Fruit fly (Drosophila melanogaster) whole organism, wandering third instar larva: ENCODE measurements around the gene Atg17.
A peak's percentile ranks its signal among the peaks of the same experiment; 100 is the strongest.

Experiments
- CG32264 ChIP-seq: fragments of 200-800 bp; sonication (Bioruptor generic); optimal IDR thresholded peaks from 2 replicates; lab custom pipeline; 2016; ENCODE audit warnings: missing biosample characterization, missing genetic modification characterization
- CG9705 ChIP-seq: fragments of 200-800 bp; sonication (Bioruptor generic); optimal IDR thresholded peaks from 2 replicates; lab custom pipeline; 2018; ENCODE audit warnings: missing biosample characterization, mild to moderate bottlenecking, missing genetic modification characterization
- CrebA ChIP-seq: fragments of 200-800 bp; sonication (Bioruptor generic); optimal IDR thresholded peaks from 2 replicates; lab custom pipeline; 2016; ENCODE audit warnings: missing biosample characterization, mild to moderate bottlenecking, missing genetic modification characterization, borderline replicate concordance
- GATAd ChIP-seq: sonication (Bioruptor generic); optimal IDR thresholded peaks from 2 replicates; lab custom pipeline; 2016; ENCODE audit warnings: missing biosample characterization, missing genetic modification characterization
- HLH106 ChIP-seq: fragments of 200-800 bp; optimal IDR thresholded peaks from 3 replicates; lab custom pipeline; 2019; ENCODE audit warnings: missing biosample characterization, mild to moderate bottlenecking, missing genetic modification characterization, moderate library complexity
- Hnf4 ChIP-seq: fragments of 200-800 bp; sonication (Bioruptor generic); optimal IDR thresholded peaks from 2 replicates; lab custom pipeline; 2016; ENCODE audit warnings: missing biosample characterization, mild to moderate bottlenecking, missing genetic modification characterization
- Hr83 ChIP-seq: fragments of 200-300 bp; sonication (Bioruptor generic); optimal IDR thresholded peaks from 2 replicates; lab custom pipeline; 2016; ENCODE audit warnings: missing biosample characterization, mild to moderate bottlenecking, missing genetic modification characterization, moderate library complexity; ENCODE audit not compliant: poor library complexity, severe bottlenecking
- Jra ChIP-seq: sonication (Bioruptor generic); optimal IDR thresholded peaks from 2 replicates; lab custom pipeline; 2016; ENCODE audit warnings: missing biosample characterization, missing genetic modification characterization
- Myc ChIP-seq: fragments of >200 bp; optimal IDR thresholded peaks from 2 replicates; lab custom pipeline; 2017
- N ChIP-seq: fragments of >200 bp; optimal IDR thresholded peaks from 2 replicates; lab custom pipeline; 2018; ENCODE audit warnings: missing biosample characterization, missing external identifiers, missing genetic modification characterization
- OdsH ChIP-seq: fragments of 200-800 bp; sonication (Bioruptor generic); optimal IDR thresholded peaks from 2 replicates; lab custom pipeline; 2016; ENCODE audit warnings: missing biosample characterization, mild to moderate bottlenecking, missing genetic modification characterization
- Rel ChIP-seq, 2 experiments: fragments of 200-800 bp; sonication (Bioruptor generic) in 1 of 2; optimal IDR thresholded peaks; 2 replicates in 1 of 2; 3 replicates in 1 of 2; lab custom pipeline; 2016 to 2019; ENCODE audit warnings: mild to moderate bottlenecking in 2 of 2, missing biosample characterization in 2 of 2, missing genetic modification characterization in 2 of 2, moderate library complexity in 1 of 2
- Vsx2 ChIP-seq: fragments of 200-300, 225-300 bp; sonication (Bioruptor generic); optimal IDR thresholded peaks from 2 replicates; lab custom pipeline; 2018; ENCODE audit warnings: missing biosample characterization, missing genetic modification characterization; ENCODE audit not compliant: partially characterized antibody
- br ChIP-seq: fragments of 200-800 bp; sonication (Bioruptor generic); optimal IDR thresholded peaks from 2 replicates; lab custom pipeline; 2016; ENCODE audit warnings: missing biosample characterization, missing genetic modification characterization
- brk ChIP-seq: fragments of 200-800 bp; sonication (Bioruptor generic); optimal IDR thresholded peaks from 2 replicates; lab custom pipeline; 2016; ENCODE audit warnings: missing biosample characterization, mild to moderate bottlenecking, missing genetic modification characterization
- dl ChIP-seq, 2 experiments: fragments of 175-275, 200-275 bp in 1 of 2; fragments of 200-275 bp in 1 of 2; sonication (Bioruptor generic); optimal IDR thresholded peaks; lab custom pipeline; 2018; ENCODE audit warnings: mild to moderate bottlenecking in 2 of 2, missing biosample characterization in 2 of 2, missing genetic modification characterization in 2 of 2, moderate library complexity in 2 of 2; ENCODE audit not compliant: partially characterized antibody in 2 of 2, insufficient read depth in 1 of 2
- dmrt93B ChIP-seq: fragments of 200-800 bp; sonication (Bioruptor generic); optimal IDR thresholded peaks from 2 replicates; lab custom pipeline; 2018; ENCODE audit warnings: missing biosample characterization, mild to moderate bottlenecking, missing genetic modification characterization
- ey ChIP-seq: fragments of 200-800 bp; sonication (Bioruptor generic); optimal IDR thresholded peaks from 2 replicates; lab custom pipeline; 2016; ENCODE audit warnings: missing biosample characterization, missing genetic modification characterization
- foxo ChIP-seq, 2 experiments: fragments of 200-800 bp; sonication (Bioruptor generic); optimal IDR thresholded peaks; 2 replicates in 1 of 2; 3 replicates in 1 of 2; lab custom pipeline; 2016 to 2017; ENCODE audit warnings: missing biosample characterization in 2 of 2, missing genetic modification characterization in 2 of 2
- fru ChIP-seq: fragments of 200-800 bp; sonication (Bioruptor generic); optimal IDR thresholded peaks from 3 replicates; lab custom pipeline; 2016; ENCODE audit warnings: missing biosample characterization, mild to moderate bottlenecking, missing genetic modification characterization
- h ChIP-seq: fragments of 200-800 bp; sonication (Bioruptor generic); optimal IDR thresholded peaks from 3 replicates; lab custom pipeline; 2016; ENCODE audit warnings: missing biosample characterization, mild to moderate bottlenecking, missing genetic modification characterization
- jim ChIP-seq: fragments of 175-275, 200-325 bp; sonication (Bioruptor generic); optimal IDR thresholded peaks from 2 replicates; lab custom pipeline; 2016; ENCODE audit warnings: missing biosample characterization, mild to moderate bottlenecking, missing genetic modification characterization
- lola ChIP-seq: fragments of >200 bp; optimal IDR thresholded peaks from 2 replicates; lab custom pipeline; 2017; ENCODE audit warnings: missing biosample characterization, missing genetic modification characterization
- psq ChIP-seq: fragments of 200-800 bp; sonication (Bioruptor generic); optimal IDR thresholded peaks from 3 replicates; lab custom pipeline; 2017; ENCODE audit warnings: missing biosample characterization, mild to moderate bottlenecking, missing genetic modification characterization, moderate library complexity
- rgr ChIP-seq: fragments of 200-800 bp; sonication (Bioruptor generic); optimal IDR thresholded peaks from 3 replicates; lab custom pipeline; 2016; ENCODE audit warnings: missing biosample characterization, mild to moderate bottlenecking, missing genetic modification characterization
- sv ChIP-seq: fragments of 200-800 bp; sonication (Bioruptor generic); optimal IDR thresholded peaks from 3 replicates; lab custom pipeline; 2016; ENCODE audit warnings: missing biosample characterization, missing genetic modification characterization
- tai ChIP-seq: sonication (Bioruptor generic); optimal IDR thresholded peaks from 2 replicates; lab custom pipeline; 2016; ENCODE audit warnings: missing biosample characterization, missing genetic modification characterization
- usp ChIP-seq: fragments of >200 bp; optimal IDR thresholded peaks from 2 replicates; lab custom pipeline; 2017; ENCODE audit warnings: missing biosample characterization, missing genetic modification characterization
- woc ChIP-seq: sonication (Bioruptor generic); optimal IDR thresholded peaks from 2 replicates; lab custom pipeline; 2016; ENCODE audit warnings: missing biosample characterization, mild to moderate bottlenecking, missing genetic modification characterization

Gene Atg17

DNA sequence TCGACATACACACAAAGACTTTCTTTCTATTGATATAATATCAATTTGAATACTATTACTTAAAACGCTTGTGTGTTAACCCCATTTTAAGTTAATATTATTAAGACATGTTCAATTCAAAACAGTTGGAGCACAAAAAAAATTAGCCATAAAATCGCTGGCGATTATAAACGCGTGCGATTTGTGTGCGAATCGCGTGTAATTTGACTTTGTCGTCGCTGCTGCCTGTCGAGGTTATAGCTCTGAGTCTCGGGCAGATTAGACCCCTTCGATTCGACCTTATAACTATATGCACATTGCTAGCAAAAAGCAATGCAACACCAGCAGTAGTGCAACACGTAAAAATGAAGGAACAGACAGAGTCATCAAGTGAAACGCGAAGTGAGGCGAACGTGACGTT, 35.5 kb downstream of the Atg17 start:
- TF ChIP-seq Myc (lab: Kevin White, UChicago) (peak; percentile 46), CG9705 (GFP tag; lab: Kevin White, UChicago) (no peak)

DNA sequence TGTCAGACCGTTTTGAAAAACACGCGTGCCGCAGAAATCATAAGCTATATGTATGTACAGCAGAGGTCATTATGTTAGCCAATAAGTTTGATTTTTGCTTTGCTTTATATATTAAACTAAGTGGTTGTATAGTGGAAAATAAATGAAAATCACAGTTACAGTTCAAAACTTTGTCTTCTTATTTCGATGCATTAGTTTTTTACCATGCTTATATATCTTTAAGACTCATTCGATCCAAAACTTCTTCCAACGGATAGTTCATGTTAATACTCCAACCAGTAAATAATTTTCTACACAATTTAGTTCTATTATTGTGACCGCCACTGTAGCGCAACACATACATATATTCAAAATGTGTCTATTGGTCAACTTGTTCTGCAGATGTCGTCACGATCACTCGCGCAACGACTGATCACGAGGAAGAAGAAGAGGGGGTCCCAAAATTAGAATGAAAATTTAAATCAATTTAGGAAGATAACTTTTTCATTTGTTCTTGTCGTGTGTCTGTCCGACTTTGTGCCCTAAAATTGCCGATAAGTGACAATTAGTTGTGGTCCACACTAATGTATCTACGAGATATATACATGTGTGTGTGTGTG, 36.1 kb downstream of the Atg17 start:
- peak in 1 of 2 experiments; percentile 53 for TF ChIP-seq foxo (GFP tag; optimal IDR thresholded peaks at IDR 0.05; lab: Kevin White, UChicago)
- peak; percentile 63 for TF ChIP-seq h (GFP tag; lab: Kevin White, UChicago)
- peak; percentile 53 for TF ChIP-seq HLH106
- no peak for TF ChIP-seq tai (GFP tag; lab: Kevin White, UChicago)
- TF ChIP-seq Vsx2 = no peak
- peak; percentile 26 for TF ChIP-seq rgr
- no peak for TF ChIP-seq CG32264 (GFP tag; lab: Kevin White, UChicago)
- TF ChIP-seq Hnf4 (GFP tag; lab: Kevin White, UChicago) = no peak
- TF ChIP-seq dmrt93B (GFP tag; lab: Kevin White, UChicago) = peak; percentile 22
- TF ChIP-seq CrebA (GFP tag; lab: Kevin White, UChicago) = no peak
- TF ChIP-seq br (GFP tag; lab: Kevin White, UChicago) = no peak
- TF ChIP-seq N (GFP tag; lab: Kevin White, UChicago) = no peak
- no peak for TF ChIP-seq Jra (GFP tag; lab: Kevin White, UChicago)
- TF ChIP-seq sv (GFP tag; lab: Kevin White, UChicago) = peak; percentile 7
- peak; percentile 40 for TF ChIP-seq ey (GFP tag; lab: Kevin White, UChicago)

DNA sequence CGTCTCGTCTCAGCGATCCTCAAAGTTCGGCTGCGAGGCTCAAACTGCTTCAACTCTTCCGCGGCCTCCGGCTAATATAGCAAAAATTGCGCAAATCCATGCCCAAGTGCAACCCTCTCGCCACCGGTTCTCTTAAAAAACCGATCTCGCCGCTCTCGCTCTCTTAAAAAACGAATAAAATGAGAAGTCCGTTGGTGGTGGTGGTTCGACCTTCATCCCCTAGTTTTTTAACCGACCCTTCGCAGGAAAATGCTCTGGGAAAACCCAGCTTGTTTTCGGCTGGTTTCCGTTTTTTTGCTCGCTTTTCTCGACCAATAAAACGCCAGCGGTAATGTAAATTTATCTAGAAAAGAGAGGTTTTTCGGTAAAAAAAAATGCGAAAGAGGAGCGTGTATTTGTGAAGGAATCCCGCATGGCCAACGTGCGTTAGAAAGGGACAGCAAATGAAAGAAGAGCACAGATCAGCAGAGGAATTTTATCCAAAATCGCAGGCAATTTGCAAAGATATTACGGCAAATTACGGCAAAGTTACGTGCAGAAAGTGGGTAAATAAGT, 47.3 kb downstream of the Atg17 start, which contains the start of gene cas:
Gene cas, minus strand, starts transcription at position 51 of the 555 bp plus-strand sequence.
- no peak for TF ChIP-seq CG9705 (GFP tag; lab: Kevin White, UChicago)
- TF ChIP-seq OdsH = no peak
- TF ChIP-seq h (GFP tag; lab: Kevin White, UChicago) = no peak
- no peak for TF ChIP-seq woc (GFP tag; lab: Kevin White, UChicago)
- TF ChIP-seq lola (GFP tag; lab: Kevin White, UChicago) = no peak
- no peak for TF ChIP-seq Rel (GFP tag; optimal IDR thresholded peaks at IDR 0.05; lab: Kevin White, UChicago)
- no peak for TF ChIP-seq Rel (tag; optimal IDR thresholded peaks at IDR 0.05; lab: Kevin White, UChicago)
- TF ChIP-seq fru (GFP tag; lab: Kevin White, UChicago) = no peak
- no peak for TF ChIP-seq br (GFP tag; lab: Kevin White, UChicago)
- no peak for TF ChIP-seq CrebA (GFP tag; lab: Kevin White, UChicago)
- no peak for TF ChIP-seq Hnf4 (GFP tag; lab: Kevin White, UChicago)
- no peak for TF ChIP-seq tai (GFP tag; lab: Kevin White, UChicago)
- no peak for TF ChIP-seq CG32264 (GFP tag; lab: Kevin White, UChicago)
- TF ChIP-seq jim = no peak
- no peak for TF ChIP-seq GATAd (GFP tag; lab: Kevin White, UChicago)

DNA sequence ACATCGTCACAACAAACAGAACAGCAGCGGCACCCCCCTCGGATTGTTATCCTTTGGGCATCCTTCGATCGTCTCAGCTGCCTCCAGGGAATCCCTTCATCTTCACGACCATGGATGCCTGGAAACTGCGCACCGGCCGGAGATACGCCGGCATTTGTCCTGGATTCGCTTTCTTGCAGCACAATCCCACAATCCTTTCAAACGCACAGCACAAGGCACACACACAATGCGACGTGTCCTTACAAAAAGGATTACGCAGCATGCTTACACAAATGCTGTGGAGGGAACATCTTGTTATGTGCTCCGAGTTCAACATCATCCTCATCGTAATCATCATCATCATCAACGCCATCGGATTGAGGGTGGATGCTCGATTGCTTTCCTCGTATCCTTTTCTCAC, 53.6 kb downstream of the Atg17 start:
- TF ChIP-seq Hr83 (GFP tag; lab: Kevin White, UChicago) (no peak), GATAd (GFP tag; lab: Kevin White, UChicago) (no peak), Rel (GFP tag; optimal IDR thresholded peaks at IDR 0.05; lab: Kevin White, UChicago) (no peak), Rel (tag; optimal IDR thresholded peaks at IDR 0.05; lab: Kevin White, UChicago) (no peak), usp (GFP tag; lab: Kevin White, UChicago) (no peak), psq (GFP tag; lab: Kevin White, UChicago) (no peak), brk (GFP tag; lab: Kevin White, UChicago) (no peak), lola (GFP tag; lab: Kevin White, UChicago) (no peak), dl (GFP tag; optimal IDR thresholded peaks at IDR 0.05; lab: Kevin White, UChicago; ENCODE audit: insufficient read depth in 1 of 2, partially characterized antibody in 2 of 2) (no peak), Myc (lab: Kevin White, UChicago) (no peak), Hnf4 (GFP tag; lab: Kevin White, UChicago) (no peak), foxo (GFP tag; optimal IDR thresholded peaks at IDR 0.05; lab: Kevin White, UChicago) (no peak), Jra (GFP tag; lab: Kevin White, UChicago) (no peak)
